Fruit fly (Drosophila melanogaster): ENCODE data around the gene Vinc.

dm6 chrX:2175956-2176469 is 46.4 kb downstream of the Vinc start, which contains the start of gene Cyp4d2:
- TF ChIP-seq EcR (GFP tag; optimal IDR thresholded peaks at IDR 0.05) (no peak), CG8478 (optimal IDR thresholded peaks at IDR 0.05) (no peak), pan (optimal IDR thresholded peaks at IDR 0.05) (no peak), psq (optimal IDR thresholded peaks at IDR 0.05) (no peak), Dll (optimal IDR thresholded peaks at IDR 0.05) (no peak)

Measured in whole organism.